Fruit fly (Drosophila melanogaster) whole organism, adult: ENCODE measurements around the gene Dnaaf5.

Source experiments
- CG12768 ChIP-seq: fragments of 200-800 bp; sonication (Bioruptor generic); optimal IDR thresholded peaks from 2 replicates; lab custom pipeline; 2017; ENCODE audit warnings: missing biosample characterization, missing genetic modification characterization, mild to moderate bottlenecking, moderate library complexity, missing genetic modification reagents
- CG14711 ChIP-seq: fragments of 200-800 bp; sonication (Bioruptor generic); optimal IDR thresholded peaks from 2 replicates; lab custom pipeline; 2018; ENCODE audit warnings: missing biosample characterization, mild to moderate bottlenecking, missing genetic modification characterization, moderate library complexity
- CG1620 ChIP-seq: fragments of 200-800 bp; sonication (Bioruptor generic); optimal IDR thresholded peaks from 2 replicates; lab custom pipeline; 2016; ENCODE audit warnings: missing biosample characterization, missing genetic modification characterization
- CG33017 ChIP-seq: fragments of 200-800 bp; sonication (Bioruptor generic); optimal IDR thresholded peaks from 2 replicates; lab custom pipeline; 2018; ENCODE audit warnings: missing biosample characterization, mild to moderate bottlenecking, missing genetic modification characterization, moderate library complexity
- CG7045 ChIP-seq: fragments of 200-800 bp; sonication (Bioruptor generic); optimal IDR thresholded peaks from 2 replicates; lab custom pipeline; 2017; ENCODE audit warnings: missing biosample characterization, mild to moderate bottlenecking, missing genetic modification characterization
- Clk ChIP-seq: fragments of 200-800 bp; sonication (Bioruptor generic); optimal IDR thresholded peaks from 2 replicates; lab custom pipeline; 2017; ENCODE audit warnings: missing biosample characterization, missing genetic modification characterization
- Crg-1 ChIP-seq: fragments of 200-800 bp; sonication (Bioruptor generic); optimal IDR thresholded peaks from 2 replicates; lab custom pipeline; 2016; ENCODE audit warnings: missing biosample characterization, missing genetic modification characterization
- Mnt ChIP-seq: fragments of 200-800 bp; sonication (Bioruptor generic); optimal IDR thresholded peaks from 2 replicates; lab custom pipeline; 2016; ENCODE audit warnings: missing biosample characterization, mild to moderate bottlenecking, missing genetic modification characterization
- cic ChIP-seq: fragments of 200-800 bp; sonication (Bioruptor generic); optimal IDR thresholded peaks from 2 replicates; lab custom pipeline; 2017; ENCODE audit warnings: missing biosample characterization, mild to moderate bottlenecking, missing genetic modification characterization, moderate library complexity
- cnc ChIP-seq, 2 experiments: fragments of >200 bp; optimal IDR thresholded peaks; 2 replicates each; lab custom pipeline; 2017
- kay ChIP-seq: fragments of 200-800 bp; sonication (Bioruptor generic); peaks from one replicate; lab custom pipeline; 2016; ENCODE audit warnings: missing biosample characterization, missing genetic modification characterization, borderline replicate concordance
- tj ChIP-seq: fragments of 200-800 bp; sonication (Bioruptor generic); optimal IDR thresholded peaks from 3 replicates; lab custom pipeline; 2017; ENCODE audit warnings: missing biosample characterization, mild to moderate bottlenecking, missing genetic modification characterization, moderate library complexity

dm6 chr3R:14331474-14331873, 30.1 kb downstream of the Dnaaf5 start:
- TF ChIP-seq cic (no peak), Crg-1 (GFP tag; lab: Kevin White, UChicago) (no peak), tj (GFP tag; lab: Kevin White, UChicago) (no peak), CG12768 (GFP tag; lab: Kevin White, UChicago) (no peak), Clk (GFP tag; lab: Kevin White, UChicago) (no peak), CG7045 (GFP tag; lab: Kevin White, UChicago) (no peak), CG14711 (tag; lab: Kevin White, UChicago) (no peak), CG33017 (tag; lab: Kevin White, UChicago) (no peak), CG1620 (no peak), kay (GFP tag; lab: Kevin White, UChicago) (no peak), cnc (optimal IDR thresholded peaks at IDR 0.05; lab: Kevin White, UChicago) (no peak), Mnt (GFP tag; lab: Kevin White, UChicago) (no peak)
